Fruit fly (Drosophila melanogaster): ENCODE data around the gene Nfs1.

- no peak for TF ChIP-seq PHDP (tag; optimal IDR thresholded peaks at IDR 0.05)
- peak in 1 of 2 experiments; percentile 21 for TF ChIP-seq Trl (optimal IDR thresholded peaks at IDR 0.05)
- TF ChIP-seq Trl (GFP tag; optimal IDR thresholded peaks at IDR 0.05), result no peak
- TF ChIP-seq Lim3 (GFP tag; IDR thresholded peaks at IDR 0.05), result no peak
- TF ChIP-seq trem (tag; optimal IDR thresholded peaks at IDR 0.05), result no peak
- TF ChIP-seq CG14014 (GFP tag; IDR thresholded peaks at IDR 0.05), result no peak
- no peak for TF ChIP-seq Hand (GFP tag; optimal IDR thresholded peaks at IDR 0.05)
- no peak for TF ChIP-seq tgo (GFP tag; IDR thresholded peaks at IDR 0.05)
- TF ChIP-seq crp (GFP tag; optimal IDR thresholded peaks at IDR 0.05), result no peak
- TF ChIP-seq CG7372 (GFP tag; IDR thresholded peaks at IDR 0.05), result no peak
- no peak for TF ChIP-seq twi (tag; optimal IDR thresholded peaks at IDR 0.05)
These were observed 30.7 kb upstream of the Nfs1 start for dm6 chr2L:11968581-11969272.

Measured in whole organism, embryonic.